Worm (Caenorhabditis elegans) whole organism, L3 larva: ENCODE results near the gene K03B8.14.

ENCODE experiments used
- egl-27 ChIP-seq: sonication (generic microtip); optimal IDR thresholded peaks from 4 replicates; lab custom pipeline; 2017; ENCODE audit warnings: missing biosample characterization, missing genetic modification reagents, missing genetic modification characterization
- elt-2 ChIP-seq: sonication (generic microtip); optimal IDR thresholded peaks from 2 replicates; lab custom pipeline; 2016; ENCODE audit warnings: missing genetic modification reagents, mild to moderate bottlenecking, missing genetic modification characterization, missing compliant biosample characterization
- elt-3 ChIP-seq, 3 experiments: fragments of 150-350 bp in 1 of 3; sonication (generic microtip) in 2 of 3; optimal IDR thresholded peaks; 2 replicates in 2 of 3; 4 replicates in 1 of 3; lab custom pipeline; 2014 to 2017; ENCODE audit warnings: missing biosample characterization in 3 of 3, missing genetic modification characterization in 3 of 3
- eor-1 ChIP-seq, 2 experiments: fragments of 150-350 bp; optimal IDR thresholded peaks; 2 replicates each; lab custom pipeline; 2014 to 2018; ENCODE audit warnings: missing biosample characterization in 2 of 2, missing genetic modification characterization in 2 of 2
- nhr-11 ChIP-seq: fragments of 150-350 bp; optimal IDR thresholded peaks from 2 replicates; lab custom pipeline; 2014; ENCODE audit warnings: missing biosample characterization, missing genetic modification characterization
- skn-1 ChIP-seq: fragments of 150-350 bp; optimal IDR thresholded peaks from 2 replicates; lab custom pipeline; 2014; ENCODE audit warnings: missing biosample characterization, missing genetic modification characterization
- snpc-4 ChIP-seq: fragments of 150-350 bp; optimal IDR thresholded peaks from 2 replicates; lab custom pipeline; 2014; ENCODE audit warnings: missing biosample characterization, missing genetic modification characterization
- unc-62 ChIP-seq: fragments of 150-350 bp; sonication (generic microtip); optimal IDR thresholded peaks from 4 replicates; lab custom pipeline; 2014; ENCODE audit warnings: missing biosample characterization, missing genetic modification reagents, missing genetic modification characterization

- TF ChIP-seq elt-2 (tag; lab: Kevin White, UChicago) (no peak), elt-3 (tag; optimal IDR thresholded peaks at IDR 0.05; lab: Kevin White, UChicago) (no peak), snpc-4 (tag; lab: Kevin White, UChicago) (no peak), skn-1 (no peak), unc-62 (GFP tag; lab: Kevin White, UChicago) (no peak), nhr-11 (no peak), egl-27 (tag; lab: Kevin White, UChicago) (no peak), eor-1 (tag; optimal IDR thresholded peaks at IDR 0.05; lab: Kevin White, UChicago) (no peak)
These were observed 46.2 kb upstream of the K03B8.14 start for ce11 chrV:11344112-11344511.
